Fruit fly (Drosophila melanogaster): ENCODE data around the gene Ir100a.
A peak's percentile ranks its signal among the peaks of the same experiment; 100 is the strongest.

Ir100a gene

dm6 chr3R:31810073-31810530, 9.3 kb downstream of the Ir100a start, which contains the start of gene Rift (continued):
- TF ChIP-seq CG30431 (GFP tag; optimal IDR thresholded peaks at IDR 0.05) (no peak), ara (GFP tag; IDR thresholded peaks at IDR 0.05) (peak; percentile 59), CG13123 (GFP tag; optimal IDR thresholded peaks at IDR 0.05) (no peak), slou (GFP tag; optimal IDR thresholded peaks at IDR 0.05) (no peak), ci (GFP tag; IDR thresholded peaks at IDR 0.05) (peak; percentile 83; the same call in 2 of the 3 replicates), CG16779 (GFP tag; IDR thresholded peaks at IDR 0.05) (peak; percentile 67; the same call in 1 of the 2 replicates), CG14050 (GFP tag; IDR thresholded peaks at IDR 0.05) (peak; percentile 30; the same call in 1 of the 3 replicates), CG13775 (GFP tag; optimal IDR thresholded peaks at IDR 0.05) (no peak), CG14667 (GFP tag; IDR thresholded peaks at IDR 0.05) (no peak; the same call in 1 of the 2 replicates), CG10431 (GFP tag; optimal IDR thresholded peaks at IDR 0.05) (peak; percentile 20), CG6683 (GFP tag; optimal IDR thresholded peaks at IDR 0.05) (no peak), trem (tag; optimal IDR thresholded peaks at IDR 0.05) (no peak), MESR4 (GFP tag; optimal IDR thresholded peaks at IDR 0.05) (peak; percentile 40), ftz-f1 (GFP tag; optimal IDR thresholded peaks at IDR 0.05) (no peak), CG17359 (tag; optimal IDR thresholded peaks at IDR 0.05) (peak; percentile 53), Trl (optimal IDR thresholded peaks at IDR 0.05) (peak; percentile 72 to 85), Trl (GFP tag; optimal IDR thresholded peaks at IDR 0.05) (no peak), ase (GFP tag; IDR thresholded peaks at IDR 0.05) (no peak), HLH3B (GFP tag; IDR thresholded peaks at IDR 0.05) (peak; percentile 17; the same call in 1 of the 2 replicates), dmrt11E (tag; optimal IDR thresholded peaks at IDR 0.05) (no peak), p53 (GFP tag; optimal IDR thresholded peaks at IDR 0.05) (no peak), ssp (GFP tag; IDR thresholded peaks at IDR 0.05) (no peak), CG13424 (tag; optimal IDR thresholded peaks at IDR 0.05) (peak; percentile 51), gfzf (GFP tag; optimal IDR thresholded peaks at IDR 0.05) (no peak), sr (GFP tag; IDR thresholded peaks at IDR 0.05) (no peak), Hmx (GFP tag; optimal IDR thresholded peaks at IDR 0.05) (no peak), so (GFP tag; IDR thresholded peaks at IDR 0.05) (0 out of 3 replicates have a peak, but pooled peaks have one; percentile 36), CG18476 (GFP tag; optimal IDR thresholded peaks at IDR 0.05) (no peak), CG32767 (GFP tag; IDR thresholded peaks at IDR 0.05) (no peak), maf-S (GFP tag; optimal IDR thresholded peaks at IDR 0.05) (no peak), phol (tag; optimal IDR thresholded peaks at IDR 0.05) (no peak), CG11093 (GFP tag; IDR thresholded peaks at IDR 0.05) (0 out of 3 replicates have a peak, but pooled peaks have one; percentile 31), emc (GFP tag; optimal IDR thresholded peaks at IDR 0.05) (no peak), CG15696 (tag; optimal IDR thresholded peaks at IDR 0.05) (no peak), dm (GFP tag; optimal IDR thresholded peaks at IDR 0.05) (peak; percentile 28), Hr78 (GFP tag; optimal IDR thresholded peaks at IDR 0.05) (no peak), CG10147 (GFP tag; optimal IDR thresholded peaks at IDR 0.05) (no peak), scrt (GFP tag; optimal IDR thresholded peaks at IDR 0.05) (no peak), Six4 (GFP tag; optimal IDR thresholded peaks at IDR 0.05) (no peak), Dref (GFP tag; IDR thresholded peaks at IDR 0.05) (no peak), jigr1 (GFP tag; IDR thresholded peaks at IDR 0.05) (no peak), Chrac-16 (GFP tag; optimal IDR thresholded peaks at IDR 0.05) (no peak), Hr3 (GFP tag; optimal IDR thresholded peaks at IDR 0.05) (no peak), kay (GFP tag; optimal IDR thresholded peaks at IDR 0.05) (no peak), Doc3 (GFP tag; IDR thresholded peaks at IDR 0.05; ENCODE audit: partially characterized antibody) (no peak), CG13624 (GFP tag; optimal IDR thresholded peaks at IDR 0.05) (no peak), Dbx (GFP tag; IDR thresholded peaks at IDR 0.05) (no peak), ro (GFP tag; IDR thresholded peaks at IDR 0.05) (no peak), pzg (GFP tag; optimal IDR thresholded peaks at IDR 0.05) (peak; percentile 8), crol (GFP tag; IDR thresholded peaks at IDR 0.05) (no peak), jing (GFP tag; optimal IDR thresholded peaks at IDR 0.05) (no peak), E2f1 (GFP tag; IDR thresholded peaks at IDR 0.05) (no peak)

All from whole organism, embryonic.